Fruit fly (Drosophila melanogaster): Measurements from ENCODE around the gene moi.

moi gene

dm6 chr3R:18260016-18260415 lies 4.7 kb downstream of the moi start:
- TF ChIP-seq CG9948 (tag; optimal IDR thresholded peaks at IDR 0.05) (no peak), Pif1A (GFP tag; optimal IDR thresholded peaks at IDR 0.05) (no peak), fd96Ca (GFP tag; IDR thresholded peaks at IDR 0.05) (no peak), CG32121 (GFP tag; IDR thresholded peaks at IDR 0.05) (no peak)

- TF ChIP-seq Ets98B (GFP tag; IDR thresholded peaks at IDR 0.05) (no peak), CG9948 (tag; optimal IDR thresholded peaks at IDR 0.05) (no peak), CG8159 (tag; optimal IDR thresholded peaks at IDR 0.05) (no peak), CG15710 (tag; optimal IDR thresholded peaks at IDR 0.05) (no peak), gl (tag; optimal IDR thresholded peaks at IDR 0.05) (no peak), rn (GFP tag; IDR thresholded peaks at IDR 0.05) (no peak), CG14655 (GFP tag; optimal IDR thresholded peaks at IDR 0.05) (no peak), CG8301 (tag; optimal IDR thresholded peaks at IDR 0.05) (no peak), CG34367 (tag; optimal IDR thresholded peaks at IDR 0.05) (no peak), Pif1B (GFP tag; optimal IDR thresholded peaks at IDR 0.05) (no peak), D1 (tag; optimal IDR thresholded peaks at IDR 0.05) (no peak), fd96Ca (GFP tag; IDR thresholded peaks at IDR 0.05) (no peak), CG32121 (GFP tag; IDR thresholded peaks at IDR 0.05) (no peak), CG12605 (GFP tag; IDR thresholded peaks at IDR 0.05) (no peak), CG13204 (GFP tag; optimal IDR thresholded peaks at IDR 0.05) (no peak), Snoo (tag; optimal IDR thresholded peaks at IDR 0.05) (no peak), EcR (GFP tag; optimal IDR thresholded peaks at IDR 0.05) (no peak), CG10348 (GFP tag; IDR thresholded peaks at IDR 0.05) (no peak), CG4496 (GFP tag; IDR thresholded peaks at IDR 0.05) (no peak), Pif1A (GFP tag; optimal IDR thresholded peaks at IDR 0.05) (no peak)
These were observed 6.3 kb downstream of the moi start for dm6 chr3R:18261602-18262001.

dm6 chr3R:18265275-18265674 lies 9.9 kb downstream of the moi start:
- no peak for TF ChIP-seq Ets98B (GFP tag; IDR thresholded peaks at IDR 0.05)
- TF ChIP-seq D1 (tag; optimal IDR thresholded peaks at IDR 0.05): no peak
- TF ChIP-seq CG8159 (tag; optimal IDR thresholded peaks at IDR 0.05): no peak
- no peak for TF ChIP-seq CG9948 (tag; optimal IDR thresholded peaks at IDR 0.05)

DNA sequence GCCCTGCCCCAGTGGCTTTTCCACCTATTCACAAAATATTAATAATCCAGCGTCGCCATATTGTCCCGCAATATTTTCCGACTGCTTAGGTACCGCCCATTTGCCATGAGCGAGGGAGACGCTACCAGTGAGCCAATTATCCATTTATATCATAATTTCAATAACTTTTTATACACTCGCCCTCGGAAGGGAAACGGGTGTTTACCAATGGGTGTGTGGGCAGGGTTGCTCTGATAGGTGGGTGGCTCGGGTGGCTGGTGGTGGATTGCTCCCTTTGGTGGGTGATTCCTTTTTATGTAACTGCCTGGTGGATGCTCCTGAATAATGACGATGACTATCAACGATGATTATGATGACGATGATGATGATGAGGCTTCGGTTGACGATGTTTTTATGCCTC lies 11.3 kb downstream of the moi start:
- TF ChIP-seq D1 (tag; optimal IDR thresholded peaks at IDR 0.05): no peak
- no peak for TF ChIP-seq Ets98B (GFP tag; IDR thresholded peaks at IDR 0.05)
- TF ChIP-seq CG13204 (GFP tag; optimal IDR thresholded peaks at IDR 0.05): no peak
- TF ChIP-seq Pif1A (GFP tag; optimal IDR thresholded peaks at IDR 0.05): no peak
- TF ChIP-seq CG34367 (tag; optimal IDR thresholded peaks at IDR 0.05): no peak
- no peak for TF ChIP-seq EcR (GFP tag; optimal IDR thresholded peaks at IDR 0.05)
- no peak for TF ChIP-seq CG8301 (tag; optimal IDR thresholded peaks at IDR 0.05)
- no peak for TF ChIP-seq CG12605 (GFP tag; IDR thresholded peaks at IDR 0.05)
- TF ChIP-seq rn (GFP tag; IDR thresholded peaks at IDR 0.05): no peak
- TF ChIP-seq Pif1B (GFP tag; optimal IDR thresholded peaks at IDR 0.05): no peak
- TF ChIP-seq gl (tag; optimal IDR thresholded peaks at IDR 0.05): no peak
- no peak for TF ChIP-seq CG17806 (tag; optimal IDR thresholded peaks at IDR 0.05)
- TF ChIP-seq CG32121 (GFP tag; IDR thresholded peaks at IDR 0.05): no peak
- no peak for TF ChIP-seq CG14655 (GFP tag; optimal IDR thresholded peaks at IDR 0.05)
- no peak for TF ChIP-seq CG4496 (GFP tag; IDR thresholded peaks at IDR 0.05)

- TF ChIP-seq D1 (tag; optimal IDR thresholded peaks at IDR 0.05) (no peak), CG13204 (GFP tag; optimal IDR thresholded peaks at IDR 0.05) (no peak), CG10348 (GFP tag; IDR thresholded peaks at IDR 0.05) (no peak)
These were observed 12.2 kb downstream of the moi start, which contains the start of gene CG18599 for dm6 chr3R:18267489-18267888. Gene CG18599 (plus strand): TSS chr3R:18267789.

- TF ChIP-seq EcR (GFP tag; optimal IDR thresholded peaks at IDR 0.05) (no peak), gl (tag; optimal IDR thresholded peaks at IDR 0.05) (no peak), Snoo (tag; optimal IDR thresholded peaks at IDR 0.05) (no peak), CG32121 (GFP tag; IDR thresholded peaks at IDR 0.05) (no peak), Pif1B (GFP tag; optimal IDR thresholded peaks at IDR 0.05) (no peak), CG34367 (tag; optimal IDR thresholded peaks at IDR 0.05) (no peak), CG17806 (tag; optimal IDR thresholded peaks at IDR 0.05) (no peak), CG4496 (GFP tag; IDR thresholded peaks at IDR 0.05) (no peak), CG10348 (GFP tag; IDR thresholded peaks at IDR 0.05) (no peak), fd96Ca (GFP tag; IDR thresholded peaks at IDR 0.05) (no peak), Pif1A (GFP tag; optimal IDR thresholded peaks at IDR 0.05) (no peak)
These were observed 14.5 kb downstream of the moi start for dm6 chr3R:18269744-18270348.

DNA sequence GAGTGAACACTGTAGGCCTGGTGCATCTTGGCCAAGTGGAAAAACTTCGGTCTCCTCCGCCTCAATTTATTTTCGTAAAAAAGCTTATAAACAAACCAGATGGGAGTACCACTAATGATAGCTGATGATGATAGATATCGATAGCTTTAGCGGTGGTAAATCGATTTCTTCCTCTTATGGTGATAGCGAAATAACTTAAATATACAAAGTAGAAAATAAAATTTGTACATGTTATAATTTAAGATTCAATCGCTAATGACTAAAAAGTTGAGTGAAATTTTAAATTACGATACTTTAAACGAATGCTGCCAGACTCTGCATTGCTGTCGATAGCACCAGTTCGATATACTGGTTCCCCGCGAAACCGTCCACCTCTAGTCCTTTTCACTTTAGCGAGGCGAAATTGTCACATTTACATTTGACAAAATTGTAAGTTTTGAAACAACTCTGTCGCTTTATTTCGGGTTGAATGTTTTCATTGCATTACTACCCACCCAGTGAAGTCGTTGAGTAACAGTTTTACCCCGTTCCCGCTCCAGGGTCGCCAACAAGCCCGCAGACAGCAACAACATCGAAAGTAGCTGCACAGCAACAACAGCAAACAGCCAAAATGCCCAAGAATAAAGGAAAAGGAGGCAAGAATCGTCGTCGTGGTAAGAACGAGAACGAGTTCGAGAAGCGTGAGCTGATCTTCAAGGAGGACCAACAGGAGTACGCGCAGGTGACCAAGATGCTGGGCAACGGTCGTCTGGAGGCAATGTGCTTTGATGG lies 19.2 kb downstream of the moi start, which contains the start of the genes Vps39 and eIF1A:
Vps39 (minus strand) TSS at position 119 of the 771 bp plus-strand sequence.
eIF1A (plus strand) TSS at position 338 of the 771 bp plus-strand sequence.
- TF ChIP-seq CG13204 (GFP tag; optimal IDR thresholded peaks at IDR 0.05) (no peak), Pif1B (GFP tag; optimal IDR thresholded peaks at IDR 0.05) (no peak), CG12605 (GFP tag; IDR thresholded peaks at IDR 0.05) (no peak), CG4496 (GFP tag; IDR thresholded peaks at IDR 0.05) (no peak), CG9948 (tag; optimal IDR thresholded peaks at IDR 0.05) (no peak), Snoo (tag; optimal IDR thresholded peaks at IDR 0.05) (no peak), CG8301 (tag; optimal IDR thresholded peaks at IDR 0.05) (no peak), CG34367 (tag; optimal IDR thresholded peaks at IDR 0.05) (no peak), fd96Ca (GFP tag; IDR thresholded peaks at IDR 0.05) (no peak), gl (tag; optimal IDR thresholded peaks at IDR 0.05) (no peak), D1 (tag; optimal IDR thresholded peaks at IDR 0.05) (no peak), CG8159 (tag; optimal IDR thresholded peaks at IDR 0.05) (no peak), CG17806 (tag; optimal IDR thresholded peaks at IDR 0.05) (no peak)

All from whole organism, pupa.